Worm (Caenorhabditis elegans) whole organism, L3 larva: Measurements from ENCODE around the gene parn-2.

Experiments
- ZK546.5 ChIP-seq: sonication (generic microtip); optimal IDR thresholded peaks from 2 replicates; lab custom pipeline; 2017; ENCODE audit warnings: missing biosample characterization, missing genetic modification characterization
- aly-2 ChIP-seq: fragments of 150-350 bp; optimal IDR thresholded peaks from 2 replicates; lab custom pipeline; 2014; ENCODE audit warnings: missing biosample characterization, missing genetic modification characterization
- ceh-82 ChIP-seq: fragments of 150-350 bp; optimal IDR thresholded peaks from 2 replicates; lab custom pipeline; 2014; ENCODE audit warnings: missing biosample characterization, missing genetic modification characterization
- ceh-9 ChIP-seq: sonication (generic microtip); optimal IDR thresholded peaks from 2 replicates; lab custom pipeline; 2018; ENCODE audit warnings: missing biosample characterization, missing genetic modification characterization
- daf-12 ChIP-seq: fragments of 150-350 bp; optimal IDR thresholded peaks from 2 replicates; lab custom pipeline; 2014; ENCODE audit warnings: missing biosample characterization, missing genetic modification reagents, missing genetic modification characterization
- lin-15B ChIP-seq: fragments of 150-350 bp; optimal IDR thresholded peaks from 2 replicates; lab custom pipeline; 2014; ENCODE audit warnings: missing biosample characterization, missing genetic modification characterization
- mml-1 ChIP-seq: fragments of 150-350 bp; sonication (generic microtip); optimal IDR thresholded peaks from 3 replicates; lab custom pipeline; 2014; ENCODE audit warnings: missing biosample characterization, missing genetic modification characterization
- nhr-67 ChIP-seq: fragments of 150-350 bp; optimal IDR thresholded peaks from 2 replicates; lab custom pipeline; 2014; ENCODE audit warnings: missing biosample characterization, missing genetic modification characterization
- sea-2 ChIP-seq: fragments of 150-350 bp; sonication (generic microtip); optimal IDR thresholded peaks from 4 replicates; lab custom pipeline; 2014; ENCODE audit warnings: missing biosample characterization, missing genetic modification reagents, missing genetic modification characterization
- skn-1 ChIP-seq: fragments of 150-350 bp; optimal IDR thresholded peaks from 2 replicates; lab custom pipeline; 2014; ENCODE audit warnings: missing biosample characterization, missing genetic modification characterization
- unc-39 ChIP-seq: sonication (generic microtip); optimal IDR thresholded peaks from 4 replicates; lab custom pipeline; 2017; ENCODE audit warnings: missing biosample characterization, missing genetic modification characterization

DNA sequence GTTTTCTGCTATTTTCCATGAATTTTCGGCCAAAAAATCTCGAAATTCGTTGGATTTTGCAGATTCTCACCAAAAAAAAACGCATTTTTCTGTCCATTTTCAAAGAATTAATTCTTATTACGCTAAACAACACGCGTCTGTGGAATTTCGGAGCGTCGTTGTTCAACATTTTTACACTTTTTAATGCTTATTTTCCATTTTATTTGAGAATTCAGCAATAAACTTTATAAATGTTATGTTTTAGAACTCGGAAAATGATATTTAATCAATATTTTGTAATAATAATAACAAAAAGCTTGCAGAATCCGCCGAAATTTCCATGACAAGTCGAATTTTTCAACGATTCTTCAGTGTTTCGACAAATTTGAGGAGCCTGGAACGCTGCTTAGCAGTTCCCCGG lies 23.9 kb upstream of the parn-2 start, which contains the start of gene ife-5:
- TF ChIP-seq ceh-82: no peak
- TF ChIP-seq daf-12: no peak
- TF ChIP-seq sea-2 (GFP tag; lab: Kevin White, UChicago): no peak
- TF ChIP-seq aly-2 (tag; lab: Kevin White, UChicago): no peak
- no peak for TF ChIP-seq lin-15B (tag; lab: Kevin White, UChicago)
- TF ChIP-seq nhr-67 (tag; lab: Kevin White, UChicago): no peak
- no peak for TF ChIP-seq skn-1 (tag; lab: Kevin White, UChicago)
- no peak for TF ChIP-seq ceh-9 (tag; lab: Kevin White, UChicago)
- TF ChIP-seq ZK546.5 (tag; lab: Kevin White, UChicago): no peak
- no peak for TF ChIP-seq mml-1 (tag; lab: Kevin White, UChicago)
- TF ChIP-seq unc-39 (tag; lab: Kevin White, UChicago): no peak
